Fruit fly (Drosophila melanogaster) whole organism, embryonic: Measurements from ENCODE around the gene lectin-29Ca.

Experiments
- Atf3 ChIP-seq: fragments of 200-800 bp; sonication (Bioruptor generic); optimal IDR thresholded peaks from 3 replicates; lab custom pipeline; 2016; ENCODE audit warnings: missing biosample characterization, missing genetic modification characterization
- Atf6 ChIP-seq: fragments of 200-800 bp; sonication (Bioruptor generic); IDR thresholded peaks from 2 replicates; pipeline ENCODE4 v1.3.6; 2022; ENCODE audit warnings: missing biosample characterization, missing genetic modification characterization
- Bgb ChIP-seq: fragments of 200-800 bp; sonication (Bioruptor generic); IDR thresholded peaks from 2 replicates; pipeline ENCODE4 v1.3.6; 2022; ENCODE audit warnings: missing biosample characterization, missing genetic modification characterization; ENCODE audit not compliant: partially characterized antibody
- BtbVII ChIP-seq: fragments of 200-800 bp; sonication (Bioruptor generic); optimal IDR thresholded peaks from 3 replicates; lab custom pipeline; 2017; ENCODE audit warnings: missing biosample characterization, mild to moderate bottlenecking, missing genetic modification characterization
- CG10209 ChIP-seq: fragments of 200-800 bp; sonication (Bioruptor generic); optimal IDR thresholded peaks from 3 replicates; lab custom pipeline; 2017; ENCODE audit warnings: missing biosample characterization, mild to moderate bottlenecking, missing genetic modification characterization, missing genetic modification reagents
- CG10366 ChIP-seq: fragments of 200-800 bp; sonication (Bioruptor generic); IDR thresholded peaks from 2 replicates; pipeline ENCODE4 v1.3.6; 2022; ENCODE audit warnings: missing biosample characterization, missing genetic modification characterization
- CG10462 ChIP-seq: fragments of 200-800 bp; sonication (Bioruptor generic); optimal IDR thresholded peaks from 2 replicates; lab custom pipeline; 2016; ENCODE audit warnings: missing biosample characterization, missing genetic modification characterization
- CG11695 ChIP-seq: fragments of 200-800 bp; sonication (Bioruptor generic); IDR thresholded peaks from 3 replicates; pipeline ENCODE4 v1.3.6; 2022; ENCODE audit warnings: missing biosample characterization, missing genetic modification characterization
- CG11723 ChIP-seq: fragments of 200-800 bp; sonication (Bioruptor generic); optimal IDR thresholded peaks from 2 replicates; lab custom pipeline; 2017; ENCODE audit warnings: missing biosample characterization, mild to moderate bottlenecking, missing genetic modification characterization
- CG12219 ChIP-seq: fragments of 200-800 bp; sonication (Bioruptor generic); optimal IDR thresholded peaks from 3 replicates; lab custom pipeline; 2018; ENCODE audit warnings: missing biosample characterization, mild to moderate bottlenecking, missing genetic modification characterization
- CG15011 ChIP-seq: fragments of 200-800 bp; sonication (Bioruptor generic); optimal IDR thresholded peaks from 3 replicates; lab custom pipeline; 2018; ENCODE audit warnings: missing biosample characterization, mild to moderate bottlenecking, missing genetic modification characterization
- CG15073 ChIP-seq: fragments of 200-800 bp; sonication (Bioruptor generic); optimal IDR thresholded peaks from 2 replicates; lab custom pipeline; 2016; ENCODE audit warnings: missing biosample characterization, missing genetic modification characterization
- CG17359 ChIP-seq: fragments of 200-800 bp; sonication (Bioruptor generic); optimal IDR thresholded peaks from 3 replicates; lab custom pipeline; 2018; ENCODE audit warnings: missing biosample characterization, mild to moderate bottlenecking, missing genetic modification characterization, moderate library complexity
- CG2712 ChIP-seq: fragments of 200-800 bp; optimal IDR thresholded peaks from 3 replicates; lab custom pipeline; 2019; ENCODE audit warnings: missing biosample characterization, mild to moderate bottlenecking, missing genetic modification characterization, moderate library complexity
- CG2889 ChIP-seq: fragments of 200-800 bp; sonication (Bioruptor generic); IDR thresholded peaks from 3 replicates; pipeline ENCODE4 v1.3.6; 2022; ENCODE audit warnings: missing biosample characterization, missing genetic modification characterization
- CG3163 ChIP-seq: fragments of 200-800 bp; sonication (Bioruptor generic); optimal IDR thresholded peaks from 3 replicates; lab custom pipeline; 2016; ENCODE audit warnings: missing biosample characterization, missing genetic modification characterization
- CG32532 ChIP-seq: fragments of 200-800 bp; sonication (Bioruptor generic); IDR thresholded peaks from 2 replicates; pipeline ENCODE4 v1.3.6; 2022; ENCODE audit warnings: missing biosample characterization, missing genetic modification characterization
- CG32767 ChIP-seq: fragments of 200-800 bp; sonication (Bioruptor generic); IDR thresholded peaks from 2 replicates; pipeline ENCODE4 v1.3.6; 2022; ENCODE audit warnings: missing biosample characterization, missing genetic modification characterization
- CG5180 ChIP-seq: fragments of 200-800 bp; sonication (Bioruptor generic); optimal IDR thresholded peaks from 3 replicates; lab custom pipeline; 2017; ENCODE audit warnings: missing biosample characterization, missing genetic modification characterization, mild to moderate bottlenecking, moderate library complexity, missing genetic modification reagents
- CG6683 ChIP-seq: fragments of 200-800 bp; sonication (Bioruptor generic); optimal IDR thresholded peaks from 2 replicates; lab custom pipeline; 2017; ENCODE audit warnings: missing biosample characterization, mild to moderate bottlenecking, missing genetic modification characterization, missing genetic modification reagents
- CG8924 ChIP-seq: fragments of 200-800 bp; optimal IDR thresholded peaks from 3 replicates; lab custom pipeline; 2019; ENCODE audit warnings: missing biosample characterization, mild to moderate bottlenecking, missing genetic modification characterization, moderate library complexity
- CTCF ChIP-seq: fragments of 200-800 bp; sonication (Bioruptor generic); optimal IDR thresholded peaks from 2 replicates; lab custom pipeline; 2017; ENCODE audit warnings: missing biosample characterization, mild to moderate bottlenecking, missing genetic modification characterization, moderate library complexity
- Dad ChIP-seq: fragments of 200-800 bp; sonication (Bioruptor generic); optimal IDR thresholded peaks from 3 replicates; lab custom pipeline; 2016; ENCODE audit warnings: missing biosample characterization, missing genetic modification characterization
- Dfd ChIP-seq, 2 experiments: fragments of >200 bp; optimal IDR thresholded peaks; 2 replicates each; lab custom pipeline; 2017; ENCODE audit warnings: missing biosample characterization in 2 of 2, missing genetic modification characterization in 2 of 2
- Elba2 ChIP-seq: fragments of 200-800 bp; sonication (Bioruptor generic); optimal IDR thresholded peaks from 3 replicates; lab custom pipeline; 2016; ENCODE audit warnings: missing biosample characterization, missing genetic modification characterization
- Ets97D ChIP-seq: fragments of 200-800 bp; sonication (Bioruptor generic); optimal IDR thresholded peaks from 3 replicates; lab custom pipeline; 2016; ENCODE audit warnings: missing biosample characterization, missing genetic modification characterization
- HHEX ChIP-seq: fragments of 200-800 bp; sonication (Bioruptor generic); optimal IDR thresholded peaks from 3 replicates; lab custom pipeline; 2017; ENCODE audit warnings: missing biosample characterization, mild to moderate bottlenecking, missing genetic modification characterization, missing genetic modification reagents
- Max ChIP-seq: fragments of 200-800 bp; sonication (Bioruptor generic); optimal IDR thresholded peaks from 2 replicates; lab custom pipeline; 2016; ENCODE audit warnings: missing biosample characterization, mild to moderate bottlenecking, missing genetic modification characterization
- Meics ChIP-seq: fragments of 200-800 bp; sonication (Bioruptor generic); optimal IDR thresholded peaks from 2 replicates; lab custom pipeline; 2017; ENCODE audit warnings: missing biosample characterization, mild to moderate bottlenecking, missing genetic modification characterization
- NC2α ChIP-seq: fragments of 200-800 bp; sonication (Bioruptor generic); optimal IDR thresholded peaks from 2 replicates; lab custom pipeline; 2016; ENCODE audit warnings: missing biosample characterization, missing genetic modification characterization
- Nf-YC ChIP-seq: fragments of 200-800 bp; optimal IDR thresholded peaks from 3 replicates; lab custom pipeline; 2019; ENCODE audit warnings: missing biosample characterization, mild to moderate bottlenecking, missing genetic modification characterization, moderate library complexity
- Pdp1 ChIP-seq, 2 experiments: fragments of 200-800 bp; sonication (Bioruptor generic); optimal IDR thresholded peaks; 3 replicates each; lab custom pipeline; 2016; ENCODE audit warnings: missing biosample characterization in 2 of 2, missing genetic modification characterization in 2 of 2, mild to moderate bottlenecking in 1 of 2, moderate library complexity in 1 of 2
- Poxn ChIP-seq: fragments of 200-800 bp; sonication (Bioruptor generic); IDR thresholded peaks from 2 replicates; pipeline ENCODE4 v1.3.6; 2022; ENCODE audit warnings: missing biosample characterization, missing genetic modification characterization
- Ptx1 ChIP-seq: fragments of 200-800 bp; sonication (Bioruptor generic); IDR thresholded peaks from 2 replicates; pipeline ENCODE4 v1.3.6; 2022; ENCODE audit warnings: missing biosample characterization, missing genetic modification characterization
- Stat92E ChIP-seq, 3 experiments: fragments of >200 bp in 2 of 3; fragments of 200-800 bp in 1 of 3; sonication (Bioruptor generic) in 1 of 3; optimal IDR thresholded peaks; 2 replicates each; lab custom pipeline; 2017 to 2019; ENCODE audit warnings: missing biosample characterization in 3 of 3, missing genetic modification characterization in 3 of 3, mild to moderate bottlenecking in 1 of 3, moderate library complexity in 1 of 3
- Vsx1 ChIP-seq: fragments of 200-800 bp; sonication (Bioruptor generic); optimal IDR thresholded peaks from 2 replicates; lab custom pipeline; 2017; ENCODE audit warnings: missing biosample characterization, mild to moderate bottlenecking, missing genetic modification characterization, missing genetic modification reagents
- amos ChIP-seq: fragments of 200-800 bp; sonication (Bioruptor generic); IDR thresholded peaks from 2 replicates; pipeline ENCODE4 v1.3.6; 2022; ENCODE audit warnings: missing biosample characterization, missing genetic modification characterization; ENCODE audit not compliant: partially characterized antibody
- crc ChIP-seq: fragments of 200-800 bp; sonication (Bioruptor generic); optimal IDR thresholded peaks from 2 replicates; lab custom pipeline; 2016; ENCODE audit warnings: missing biosample characterization, missing genetic modification characterization
- dimm ChIP-seq: fragments of 200-800 bp; sonication (Bioruptor generic); IDR thresholded peaks from 2 replicates; pipeline ENCODE4 v1.3.6; 2022; ENCODE audit warnings: missing biosample characterization, missing genetic modification characterization
- dm ChIP-seq: fragments of 200-800 bp; sonication (Bioruptor generic); optimal IDR thresholded peaks from 3 replicates; lab custom pipeline; 2016; ENCODE audit warnings: missing biosample characterization, missing genetic modification characterization
- exex ChIP-seq: fragments of 200-800 bp; sonication (Bioruptor generic); optimal IDR thresholded peaks from 4 replicates; lab custom pipeline; 2018; ENCODE audit warnings: missing biosample characterization, mild to moderate bottlenecking, missing genetic modification characterization, moderate library complexity
- fd96Cb ChIP-seq: fragments of 200-800 bp; sonication (Bioruptor generic); optimal IDR thresholded peaks from 2 replicates; lab custom pipeline; 2018; ENCODE audit warnings: missing biosample characterization, mild to moderate bottlenecking, missing genetic modification characterization, moderate library complexity
- gt ChIP-seq: fragments of 200-800 bp; sonication (Bioruptor generic); IDR thresholded peaks from 2 replicates; pipeline ENCODE4 v1.3.6; 2022; ENCODE audit warnings: missing biosample characterization, missing genetic modification characterization
- jing ChIP-seq: fragments of 200-800 bp; sonication (Bioruptor generic); optimal IDR thresholded peaks from 2 replicates; lab custom pipeline; 2018; ENCODE audit warnings: missing biosample characterization, mild to moderate bottlenecking, missing genetic modification characterization
- maf-S ChIP-seq: fragments of 200-800 bp; sonication (Bioruptor generic); optimal IDR thresholded peaks from 2 replicates; lab custom pipeline; 2016; ENCODE audit warnings: missing biosample characterization, missing genetic modification characterization
- ranshi ChIP-seq: fragments of 200-800 bp; sonication (Bioruptor generic); IDR thresholded peaks from 2 replicates; pipeline ENCODE4 v1.3.6; 2022; ENCODE audit warnings: missing biosample characterization, missing genetic modification characterization
- run ChIP-seq: fragments of 200-800 bp; sonication (Bioruptor generic); optimal IDR thresholded peaks from 3 replicates; lab custom pipeline; 2018; ENCODE audit warnings: missing biosample characterization, mild to moderate bottlenecking, missing genetic modification characterization
- scrt ChIP-seq: fragments of 200-800 bp; sonication (Bioruptor generic); optimal IDR thresholded peaks from 2 replicates; lab custom pipeline; 2018; ENCODE audit warnings: missing biosample characterization, mild to moderate bottlenecking, missing genetic modification characterization, moderate library complexity
- tna ChIP-seq: fragments of 200-800 bp; sonication (Bioruptor generic); IDR thresholded peaks from 2 replicates; pipeline ENCODE4 v1.3.6; 2022; ENCODE audit warnings: missing biosample characterization, missing genetic modification characterization; ENCODE audit not compliant: partially characterized antibody
- twi ChIP-seq: fragments of 200-800 bp; optimal IDR thresholded peaks from 2 replicates; lab custom pipeline; 2019; ENCODE audit warnings: missing biosample characterization, mild to moderate bottlenecking, missing genetic modification characterization, moderate library complexity

Gene lectin-29Ca

dm6 chr2L:8416350-8417046, 22.4 kb upstream of the lectin-29Ca start (continued):
- TF ChIP-seq CG17359 (tag; lab: Kevin White, UChicago), result no peak
- no peak for TF ChIP-seq NC2α (GFP tag; lab: Kevin White, UChicago)
- no peak for TF ChIP-seq crc (GFP tag; lab: Kevin White, UChicago)
- no peak for TF ChIP-seq CG3163 (GFP tag; lab: Kevin White, UChicago)
- TF ChIP-seq fd96Cb, result no peak
- TF ChIP-seq Atf3 (GFP tag; lab: Kevin White, UChicago), result no peak
- no peak for TF ChIP-seq tna
- TF ChIP-seq Meics (GFP tag; lab: Kevin White, UChicago), result peak; percentile 36
- no peak for TF ChIP-seq Ptx1 (GFP tag; lab: Robert Waterston, UW)
- TF ChIP-seq CG5180 (GFP tag; lab: Kevin White, UChicago), result no peak
- TF ChIP-seq CG10462 (GFP tag; lab: Kevin White, UChicago), result no peak
- no peak for TF ChIP-seq CG8924 (tag; lab: Kevin White, UChicago)
- no peak for TF ChIP-seq Dad (GFP tag; lab: Kevin White, UChicago)
- no peak for TF ChIP-seq run (tag; lab: Kevin White, UChicago)
- no peak for TF ChIP-seq Vsx1 (GFP tag; lab: Kevin White, UChicago)
- TF ChIP-seq jing (GFP tag; lab: Kevin White, UChicago), result no peak
- TF ChIP-seq BtbVII (GFP tag; lab: Kevin White, UChicago), result no peak
- no peak for TF ChIP-seq CG11723
- peak; percentile 58; the same call in 1 of the 2 replicates for TF ChIP-seq Atf6
- TF ChIP-seq CG32767, result no peak
- TF ChIP-seq Bgb (GFP tag; lab: Robert Waterston, UW), result no peak
- TF ChIP-seq maf-S (GFP tag; lab: Kevin White, UChicago), result no peak
- no peak for TF ChIP-seq ranshi
- TF ChIP-seq CTCF (GFP tag; lab: Kevin White, UChicago), result no peak
- peak; percentile 51 for TF ChIP-seq CG10209 (GFP tag; lab: Kevin White, UChicago)
- no peak for TF ChIP-seq CG15011 (GFP tag; lab: Kevin White, UChicago)
- TF ChIP-seq dimm (GFP tag; lab: Robert Waterston, UW), result no peak
- TF ChIP-seq Ets97D (GFP tag; lab: Kevin White, UChicago), result peak; percentile 4
- TF ChIP-seq Nf-YC (tag; lab: Kevin White, UChicago), result no peak
- TF ChIP-seq CG15073 (GFP tag; lab: Kevin White, UChicago), result no peak
- no peak for TF ChIP-seq CG10366
- no peak for TF ChIP-seq HHEX (GFP tag; lab: Kevin White, UChicago)
- no peak for TF ChIP-seq CG12219
- no peak for TF ChIP-seq gt
- 0 out of 2 replicates have a peak, but pooled peaks have one; percentile 17 for TF ChIP-seq amos (GFP tag; lab: Robert Waterston, UW)
- TF ChIP-seq dm (GFP tag; lab: Kevin White, UChicago), result no peak
- peak; percentile 78 for TF ChIP-seq CG2889
- TF ChIP-seq Pdp1 (GFP tag; optimal IDR thresholded peaks at IDR 0.05; lab: Kevin White, UChicago), result no peak
- TF ChIP-seq exex (tag; lab: Kevin White, UChicago), result no peak
- no peak for TF ChIP-seq scrt (GFP tag; lab: Kevin White, UChicago)
- TF ChIP-seq Dfd (GFP tag; optimal IDR thresholded peaks at IDR 0.05; lab: Kevin White, UChicago), result no peak
- 0 out of 2 replicates have a peak, but pooled peaks have one; percentile 41 for TF ChIP-seq CG32532
- TF ChIP-seq CG11695 (GFP tag; lab: Robert Waterston, UW), result no peak
- no peak for TF ChIP-seq Poxn (GFP tag; lab: Robert Waterston, UW)
- TF ChIP-seq Elba2, result no peak
- no peak for TF ChIP-seq CG2712 (tag; lab: Kevin White, UChicago)
- no peak for TF ChIP-seq CG6683
- TF ChIP-seq twi, result peak; percentile 7
- TF ChIP-seq Max (GFP tag; lab: Kevin White, UChicago), result no peak
- no peak for TF ChIP-seq Stat92E (GFP tag; optimal IDR thresholded peaks at IDR 0.05; lab: Kevin White, UChicago)
